Worm (Caenorhabditis elegans): ENCODE data around the gene grl-22.

DNA sequence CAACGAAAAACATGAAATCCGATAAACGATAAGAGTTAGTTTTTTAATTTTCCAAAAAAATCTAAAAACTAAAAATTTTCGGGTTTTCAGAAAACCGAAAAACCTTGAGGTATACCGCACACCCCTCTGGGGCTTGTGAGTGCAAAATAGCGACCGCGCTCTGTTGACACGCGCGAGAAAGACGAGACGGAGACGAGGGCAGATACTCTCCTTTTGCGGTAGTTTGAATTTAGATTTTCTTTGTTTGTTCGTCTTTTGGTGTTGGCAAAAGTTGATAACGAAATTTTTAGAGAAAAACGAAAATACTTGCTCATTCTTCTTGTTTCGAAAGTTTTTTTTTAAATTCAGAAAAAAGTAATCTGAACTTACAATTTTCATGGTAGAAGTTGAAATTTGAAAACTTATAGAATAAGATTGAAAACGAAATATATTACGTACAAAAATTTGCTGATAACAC, 8.2 kb downstream of the grl-22 start, which contains the start of the genes W03A5.2 and Y32H12A.8:
- TF ChIP-seq B0019.2 (GFP tag; conservative IDR thresholded peaks at IDR 0.05) (no peak), unc-130 (GFP tag; optimal IDR thresholded peaks at IDR 0.05) (no peak), attf-6 (GFP tag; IDR thresholded peaks at IDR 0.05) (no peak), tlf-1 (GFP tag; optimal IDR thresholded peaks at IDR 0.05) (no peak), lsl-1 (GFP tag; optimal IDR thresholded peaks at IDR 0.05) (no peak)

All from whole organism, young adult.